Worm (Caenorhabditis elegans): ENCODE measurements around the gene nhr-20.

The nhr-20 gene

ce11 chrIII:4228841-4229240, 4.2 kb downstream of the nhr-20 start, which contains the start of gene F43C1.5:
F43C1.5 (plus strand) TSS chrIII:4229141.
- TF ChIP-seq hmg-11 (tag; optimal IDR thresholded peaks at IDR 0.05) = no peak
- TF ChIP-seq pha-4 (tag; optimal IDR thresholded peaks at IDR 0.05) = no peak
- TF ChIP-seq elt-3 (tag; optimal IDR thresholded peaks at IDR 0.05) = no peak
- TF ChIP-seq sea-2 (GFP tag; optimal IDR thresholded peaks at IDR 0.05) = no peak
- no peak for TF ChIP-seq unc-39 (tag; optimal IDR thresholded peaks at IDR 0.05)
- TF ChIP-seq nhr-11 (tag; optimal IDR thresholded peaks at IDR 0.05) = no peak
- TF ChIP-seq eor-1 (tag; optimal IDR thresholded peaks at IDR 0.05) = no peak
- TF ChIP-seq R02D3.7 (tag; optimal IDR thresholded peaks at IDR 0.05) = no peak
- no peak for TF ChIP-seq egl-5 (tag; optimal IDR thresholded peaks at IDR 0.05)
- TF ChIP-seq nhr-77 (tag; optimal IDR thresholded peaks at IDR 0.05) = no peak
- no peak for TF ChIP-seq nfya-1 (tag; optimal IDR thresholded peaks at IDR 0.05; ENCODE audit: insufficient read depth)
- TF ChIP-seq nhr-76 (tag; optimal IDR thresholded peaks at IDR 0.05) = no peak
- no peak for TF ChIP-seq jun-1 (tag; optimal IDR thresholded peaks at IDR 0.05)
- no peak for TF ChIP-seq ZK546.5 (tag; optimal IDR thresholded peaks at IDR 0.05)
- no peak for TF ChIP-seq ceh-16 (tag; optimal IDR thresholded peaks at IDR 0.05)
- TF ChIP-seq nhr-23 (tag; optimal IDR thresholded peaks at IDR 0.05) = no peak
- TF ChIP-seq unc-62 (GFP tag; optimal IDR thresholded peaks at IDR 0.05) = no peak

ce11 chrIII:4228008-4228407, 5.0 kb downstream of the nhr-20 start, which contains the start of gene mpk-1:
mpk-1 (minus strand) TSS chrIII:4228108.
- TF ChIP-seq nhr-23 (tag; optimal IDR thresholded peaks at IDR 0.05) (no peak), nhr-76 (tag; optimal IDR thresholded peaks at IDR 0.05) (no peak), ztf-11 (tag; optimal IDR thresholded peaks at IDR 0.05) (no peak), elt-1 (tag; optimal IDR thresholded peaks at IDR 0.05) (no peak), nhr-28 (tag; optimal IDR thresholded peaks at IDR 0.05) (no peak), elt-3 (tag; optimal IDR thresholded peaks at IDR 0.05) (no peak), egl-5 (tag; optimal IDR thresholded peaks at IDR 0.05) (no peak), skn-1 (tag; optimal IDR thresholded peaks at IDR 0.05) (no peak), elt-2 (tag; optimal IDR thresholded peaks at IDR 0.05) (no peak), nhr-77 (tag; optimal IDR thresholded peaks at IDR 0.05) (no peak), ceh-16 (tag; optimal IDR thresholded peaks at IDR 0.05) (no peak), zag-1 (tag; optimal IDR thresholded peaks at IDR 0.05) (no peak), lin-15B (tag; optimal IDR thresholded peaks at IDR 0.05) (no peak), nhr-67 (tag; optimal IDR thresholded peaks at IDR 0.05) (no peak), nhr-11 (tag; optimal IDR thresholded peaks at IDR 0.05) (no peak), tbx-2 (tag; optimal IDR thresholded peaks at IDR 0.05) (no peak), nfya-1 (tag; optimal IDR thresholded peaks at IDR 0.05; ENCODE audit: insufficient read depth) (no peak), pqm-1 (tag; optimal IDR thresholded peaks at IDR 0.05) (no peak)

ce11 chrIII:4227363-4227762, 5.7 kb downstream of the nhr-20 start:
- TF ChIP-seq elt-2 (tag; optimal IDR thresholded peaks at IDR 0.05) (peak; percentile 75), nhr-28 (tag; optimal IDR thresholded peaks at IDR 0.05) (no peak), pqm-1 (tag; optimal IDR thresholded peaks at IDR 0.05) (peak; percentile 56), nfya-1 (tag; optimal IDR thresholded peaks at IDR 0.05; ENCODE audit: insufficient read depth) (peak; percentile 30)

- no peak for TF ChIP-seq elt-2 (tag; optimal IDR thresholded peaks at IDR 0.05)
- TF ChIP-seq unc-62 (GFP tag; optimal IDR thresholded peaks at IDR 0.05) = no peak
- no peak for TF ChIP-seq pqm-1 (tag; optimal IDR thresholded peaks at IDR 0.05)
- TF ChIP-seq hmg-11 (tag; optimal IDR thresholded peaks at IDR 0.05) = peak; percentile 5
- TF ChIP-seq fkh-2 (tag; optimal IDR thresholded peaks at IDR 0.05) = no peak
- no peak for TF ChIP-seq daf-12 (tag; optimal IDR thresholded peaks at IDR 0.05)
- no peak for TF ChIP-seq sea-2 (GFP tag; optimal IDR thresholded peaks at IDR 0.05)
Measured at ce11 chrIII:4224722-4225121, 8.3 kb downstream of the nhr-20 start.

ce11 chrIII:4223668-4224127, 9.3 kb downstream of the nhr-20 start:
- TF ChIP-seq pqm-1 (tag; optimal IDR thresholded peaks at IDR 0.05) = peak; percentile 62
- TF ChIP-seq nhr-11 (tag; optimal IDR thresholded peaks at IDR 0.05) = peak; percentile 88
- peak; percentile 14 for TF ChIP-seq unc-39 (tag; optimal IDR thresholded peaks at IDR 0.05)
- TF ChIP-seq fkh-2 (tag; optimal IDR thresholded peaks at IDR 0.05) = peak; percentile 41
- peak; percentile 58 for TF ChIP-seq lin-15B (tag; optimal IDR thresholded peaks at IDR 0.05)
- peak; percentile 11 for TF ChIP-seq snpc-4 (tag; optimal IDR thresholded peaks at IDR 0.05)
- peak; percentile 35 for TF ChIP-seq R02D3.7 (tag; optimal IDR thresholded peaks at IDR 0.05)
- no peak for TF ChIP-seq ZK546.5 (tag; optimal IDR thresholded peaks at IDR 0.05)
- TF ChIP-seq nhr-28 (tag; optimal IDR thresholded peaks at IDR 0.05) = no peak
- no peak for TF ChIP-seq elt-3 (tag; optimal IDR thresholded peaks at IDR 0.05)
- peak; percentile 92 for TF ChIP-seq hmg-11 (tag; optimal IDR thresholded peaks at IDR 0.05)
- no peak for TF ChIP-seq ceh-16 (tag; optimal IDR thresholded peaks at IDR 0.05)
- TF ChIP-seq elt-2 (tag; optimal IDR thresholded peaks at IDR 0.05) = peak; percentile 86
- peak; percentile 45 for TF ChIP-seq fos-1 (tag; optimal IDR thresholded peaks at IDR 0.05)
- no peak for TF ChIP-seq ztf-4 (tag; optimal IDR thresholded peaks at IDR 0.05)
- TF ChIP-seq pha-4 (tag; optimal IDR thresholded peaks at IDR 0.05) = peak; percentile 81
- peak; percentile 76 for TF ChIP-seq egl-27 (tag; optimal IDR thresholded peaks at IDR 0.05)
- peak; percentile 74 for TF ChIP-seq skn-1 (tag; optimal IDR thresholded peaks at IDR 0.05)
- no peak for TF ChIP-seq eor-1 (tag; optimal IDR thresholded peaks at IDR 0.05)
- peak; percentile 93 for TF ChIP-seq jun-1 (tag; optimal IDR thresholded peaks at IDR 0.05)
- peak; percentile 48 for TF ChIP-seq elt-1 (tag; optimal IDR thresholded peaks at IDR 0.05)
- peak; percentile 56 for TF ChIP-seq zag-1 (tag; optimal IDR thresholded peaks at IDR 0.05)
- TF ChIP-seq nhr-77 (tag; optimal IDR thresholded peaks at IDR 0.05) = no peak
- TF ChIP-seq nhr-12 (tag; optimal IDR thresholded peaks at IDR 0.05) = no peak
- TF ChIP-seq mdl-1 (tag; optimal IDR thresholded peaks at IDR 0.05) = peak; percentile 81
- TF ChIP-seq nhr-237 (tag; optimal IDR thresholded peaks at IDR 0.05) = no peak
- peak; percentile 28 for TF ChIP-seq ceh-82 (tag; optimal IDR thresholded peaks at IDR 0.05)
- no peak for TF ChIP-seq nhr-76 (tag; optimal IDR thresholded peaks at IDR 0.05)
- no peak for TF ChIP-seq aly-2 (tag; optimal IDR thresholded peaks at IDR 0.05)
- no peak for TF ChIP-seq nhr-67 (tag; optimal IDR thresholded peaks at IDR 0.05)
- no peak for TF ChIP-seq ceh-9 (tag; optimal IDR thresholded peaks at IDR 0.05)
- no peak for TF ChIP-seq ztf-11 (tag; optimal IDR thresholded peaks at IDR 0.05)
- TF ChIP-seq ama-1 (optimal IDR thresholded peaks at IDR 0.05) = no peak
- TF ChIP-seq unc-62 (GFP tag; optimal IDR thresholded peaks at IDR 0.05) = peak; percentile 49

Measured in whole organism, L3 larva.